Fruit fly (Drosophila melanogaster) whole organism, embryonic: ENCODE results near the gene scyl.

Experiments used
- Adf1 ChIP-seq: fragments of 200-800 bp; sonication (Bioruptor generic); IDR thresholded peaks from 2 replicates; pipeline ENCODE4 v1.3.6; 2022; ENCODE audit warnings: missing biosample characterization, missing genetic modification characterization
- Atf-2 ChIP-seq: fragments of 200-800 bp; sonication (Bioruptor generic); optimal IDR thresholded peaks from 2 replicates; lab custom pipeline; 2016; ENCODE audit warnings: missing biosample characterization, missing genetic modification characterization
- CG13287 ChIP-seq: fragments of 200-800 bp; sonication (Bioruptor generic); IDR thresholded peaks from 2 replicates; pipeline ENCODE4 v1.3.6; 2022; ENCODE audit warnings: missing biosample characterization, missing genetic modification characterization; ENCODE audit not compliant: partially characterized antibody
- CG15479 ChIP-seq: fragments of 200-800 bp; sonication (Bioruptor generic); optimal IDR thresholded peaks from 3 replicates; lab custom pipeline; 2019; ENCODE audit warnings: missing biosample characterization, mild to moderate bottlenecking, missing genetic modification characterization, moderate library complexity
- CG15696 ChIP-seq: fragments of 200-800 bp; sonication (Bioruptor generic); optimal IDR thresholded peaks from 2 replicates; lab custom pipeline; 2019; ENCODE audit warnings: missing biosample characterization, mild to moderate bottlenecking, missing genetic modification characterization, moderate library complexity
- CG17612 ChIP-seq: fragments of 200-800 bp; sonication (Bioruptor generic); IDR thresholded peaks from 2 replicates; pipeline ENCODE4 v1.3.6; 2022; ENCODE audit warnings: missing biosample characterization, missing genetic modification characterization
- CG17829 ChIP-seq: fragments of 200-800 bp; optimal IDR thresholded peaks from 2 replicates; lab custom pipeline; 2019; ENCODE audit warnings: missing biosample characterization, mild to moderate bottlenecking, missing genetic modification characterization, moderate library complexity
- CG2199 ChIP-seq: fragments of 200-800 bp; sonication (Bioruptor generic); IDR thresholded peaks from 3 replicates; pipeline ENCODE4 v1.3.6; 2022; ENCODE audit warnings: missing biosample characterization, missing genetic modification characterization
- CG31365 ChIP-seq: fragments of 200-800 bp; sonication (Bioruptor generic); optimal IDR thresholded peaks from 2 replicates; lab custom pipeline; 2018; ENCODE audit warnings: missing biosample characterization, mild to moderate bottlenecking, missing genetic modification characterization
- CG4360 ChIP-seq: fragments of 200-800 bp; sonication (Bioruptor generic); IDR thresholded peaks from 2 replicates; pipeline ENCODE4 v1.3.6; 2022; ENCODE audit warnings: missing biosample characterization, missing genetic modification characterization
- CG6854 ChIP-seq: fragments of 200-800 bp; sonication (Bioruptor generic); optimal IDR thresholded peaks from 3 replicates; lab custom pipeline; 2017; ENCODE audit warnings: missing biosample characterization, mild to moderate bottlenecking, missing genetic modification characterization
- CG8290 ChIP-seq, 3 experiments: fragments of 200-800 bp; sonication (Bioruptor generic); optimal IDR thresholded peaks; 2 replicates each; lab custom pipeline; 2016 to 2019; ENCODE audit warnings: missing biosample characterization in 3 of 3, missing genetic modification characterization in 3 of 3, mild to moderate bottlenecking in 2 of 3, moderate library complexity in 1 of 3
- D19B ChIP-seq: fragments of 200-800 bp; sonication (Bioruptor generic); optimal IDR thresholded peaks from 2 replicates; lab custom pipeline; 2017; ENCODE audit warnings: missing biosample characterization, mild to moderate bottlenecking, missing genetic modification characterization
- Doc3 ChIP-seq: fragments of 200-800 bp; sonication (Bioruptor generic); IDR thresholded peaks from 3 replicates; pipeline ENCODE4 v1.3.6; 2022; ENCODE audit warnings: missing biosample characterization, missing genetic modification characterization; ENCODE audit not compliant: partially characterized antibody
- Fer1 ChIP-seq: fragments of 200-800 bp; sonication (Bioruptor generic); optimal IDR thresholded peaks from 2 replicates; lab custom pipeline; 2017; ENCODE audit warnings: missing biosample characterization, mild to moderate bottlenecking, missing genetic modification characterization
- Lim3 ChIP-seq: fragments of 200-800 bp; sonication (Bioruptor generic); IDR thresholded peaks from 2 replicates; pipeline ENCODE4 v1.3.6; 2022; ENCODE audit warnings: missing biosample characterization, missing genetic modification characterization
- Mrtf ChIP-seq: fragments of 200-800 bp; sonication (Bioruptor generic); IDR thresholded peaks from 3 replicates; pipeline ENCODE4 v1.3.6; 2022; ENCODE audit warnings: missing biosample characterization, missing genetic modification characterization
- Nf-YB ChIP-seq: fragments of 200-800 bp; sonication (Bioruptor generic); optimal IDR thresholded peaks from 3 replicates; lab custom pipeline; 2019; ENCODE audit warnings: missing biosample characterization, mild to moderate bottlenecking, missing genetic modification characterization, moderate library complexity
- Poxn ChIP-seq: fragments of 200-800 bp; sonication (Bioruptor generic); IDR thresholded peaks from 2 replicates; pipeline ENCODE4 v1.3.6; 2022; ENCODE audit warnings: missing biosample characterization, missing genetic modification characterization
- Sin3A ChIP-seq: fragments of >200 bp; optimal IDR thresholded peaks from 2 replicates; lab custom pipeline; 2018
- cad ChIP-seq: fragments of >200 bp; optimal IDR thresholded peaks from 2 replicates; lab custom pipeline; 2017; ENCODE audit warnings: missing biosample characterization, missing genetic modification characterization
- caup ChIP-seq: fragments of 200-800 bp; sonication (Bioruptor generic); optimal IDR thresholded peaks from 3 replicates; lab custom pipeline; 2017; ENCODE audit warnings: missing biosample characterization, mild to moderate bottlenecking, missing genetic modification characterization, moderate library complexity; ENCODE audit not compliant: severe bottlenecking
- chn ChIP-seq: fragments of 200-800 bp; sonication (Bioruptor generic); optimal IDR thresholded peaks from 2 replicates; lab custom pipeline; 2016; ENCODE audit warnings: missing biosample characterization, missing genetic modification characterization
- ci ChIP-seq: fragments of 200-800 bp; sonication (Bioruptor generic); IDR thresholded peaks from 3 replicates; pipeline ENCODE4 v1.3.6; 2022; ENCODE audit warnings: missing biosample characterization, missing genetic modification characterization
- crol ChIP-seq: fragments of 200-800 bp; sonication (Bioruptor generic); IDR thresholded peaks from 2 replicates; pipeline ENCODE4 v1.3.6; 2022; ENCODE audit warnings: missing biosample characterization, missing genetic modification characterization
- dpn ChIP-seq, 2 experiments: fragments of 200-800 bp; sonication (Bioruptor generic); optimal IDR thresholded peaks; 3 replicates each; lab custom pipeline; 2016; ENCODE audit warnings: missing biosample characterization in 2 of 2, missing genetic modification characterization in 2 of 2
- exex ChIP-seq: fragments of 200-800 bp; sonication (Bioruptor generic); optimal IDR thresholded peaks from 4 replicates; lab custom pipeline; 2018; ENCODE audit warnings: missing biosample characterization, mild to moderate bottlenecking, missing genetic modification characterization, moderate library complexity
- gce ChIP-seq: fragments of 200-800 bp; sonication (Bioruptor generic); IDR thresholded peaks from 3 replicates; pipeline ENCODE4 v1.3.6; 2022; ENCODE audit warnings: missing biosample characterization, missing genetic modification characterization
- gro ChIP-seq: fragments of 200-800 bp; sonication (Bioruptor generic); optimal IDR thresholded peaks from 2 replicates; lab custom pipeline; 2016; ENCODE audit warnings: missing biosample characterization, missing genetic modification characterization
- hb ChIP-seq: fragments of 200-800 bp; sonication (Bioruptor generic); IDR thresholded peaks from 3 replicates; pipeline ENCODE4 v1.3.6; 2022; ENCODE audit warnings: missing biosample characterization, missing genetic modification characterization; ENCODE audit not compliant: partially characterized antibody
- hkb ChIP-seq, 2 experiments: fragments of 200-800 bp in 1 of 2; fragments of >200 bp in 1 of 2; sonication (Bioruptor generic) in 1 of 2; IDR thresholded peaks in 1 of 2; optimal IDR thresholded peaks in 1 of 2; 2 replicates each; pipeline versions ENCODE4 v1.3.6 to Lab custom; 2017 to 2022; ENCODE audit warnings: missing biosample characterization in 1 of 2, missing genetic modification characterization in 1 of 2
- hth ChIP-seq: fragments of >200 bp; optimal IDR thresholded peaks from 2 replicates; lab custom pipeline; 2017; ENCODE audit warnings: inconsistent platforms
- lab ChIP-seq: fragments of 200-800 bp; sonication (Bioruptor generic); optimal IDR thresholded peaks from 3 replicates; lab custom pipeline; 2017; ENCODE audit warnings: missing biosample characterization, missing genetic modification characterization, mild to moderate bottlenecking, moderate library complexity, missing genetic modification reagents
- nerfin-2 ChIP-seq: fragments of 200-800 bp; sonication (Bioruptor generic); IDR thresholded peaks from 2 replicates; pipeline ENCODE4 v1.3.6; 2022; ENCODE audit warnings: missing biosample characterization, missing genetic modification characterization; ENCODE audit not compliant: partially characterized antibody
- pho ChIP-seq: fragments of 200-800 bp; sonication (Bioruptor generic); optimal IDR thresholded peaks from 2 replicates; lab custom pipeline; 2016; ENCODE audit warnings: missing biosample characterization, missing genetic modification characterization
- pnt ChIP-seq: fragments of 200-800 bp; sonication (Bioruptor generic); optimal IDR thresholded peaks from 3 replicates; lab custom pipeline; 2016; ENCODE audit warnings: missing biosample characterization, missing genetic modification characterization
- pros ChIP-seq: fragments of 200-800 bp; sonication (Bioruptor generic); optimal IDR thresholded peaks from 3 replicates; lab custom pipeline; 2019; ENCODE audit warnings: missing biosample characterization, mild to moderate bottlenecking, missing genetic modification characterization, moderate library complexity
- pum ChIP-seq: fragments of 200-800 bp; sonication (Bioruptor generic); optimal IDR thresholded peaks from 2 replicates; lab custom pipeline; 2016; ENCODE audit warnings: missing biosample characterization, missing genetic modification characterization
- sna ChIP-seq: fragments of 200-800 bp; sonication (Bioruptor generic); IDR thresholded peaks from 2 replicates; pipeline ENCODE4 v1.3.6; 2022; ENCODE audit warnings: missing biosample characterization, missing genetic modification characterization; ENCODE audit not compliant: partially characterized antibody
- tll ChIP-seq, 2 experiments: fragments of 200-800 bp in 1 of 2; fragments of >200 bp in 1 of 2; sonication (Bioruptor generic) in 1 of 2; optimal IDR thresholded peaks; 2 replicates each; lab custom pipeline; 2017 to 2019; ENCODE audit warnings: missing biosample characterization in 2 of 2, missing genetic modification characterization in 2 of 2, mild to moderate bottlenecking in 1 of 2, moderate library complexity in 1 of 2
- twi ChIP-seq: fragments of 200-800 bp; optimal IDR thresholded peaks from 2 replicates; lab custom pipeline; 2019; ENCODE audit warnings: missing biosample characterization, mild to moderate bottlenecking, missing genetic modification characterization, moderate library complexity
- vfl ChIP-seq: fragments of 200-800 bp; sonication (Bioruptor generic); optimal IDR thresholded peaks from 2 replicates; lab custom pipeline; 2016; ENCODE audit warnings: missing biosample characterization, missing genetic modification characterization
- yki ChIP-seq: fragments of >200 bp; optimal IDR thresholded peaks from 3 replicates; lab custom pipeline; 2018
- zen ChIP-seq: fragments of 200-800 bp; sonication (Bioruptor generic); optimal IDR thresholded peaks from 3 replicates; lab custom pipeline; 2018; ENCODE audit warnings: missing biosample characterization, mild to moderate bottlenecking, missing genetic modification characterization, moderate library complexity

scyl gene

DNA sequence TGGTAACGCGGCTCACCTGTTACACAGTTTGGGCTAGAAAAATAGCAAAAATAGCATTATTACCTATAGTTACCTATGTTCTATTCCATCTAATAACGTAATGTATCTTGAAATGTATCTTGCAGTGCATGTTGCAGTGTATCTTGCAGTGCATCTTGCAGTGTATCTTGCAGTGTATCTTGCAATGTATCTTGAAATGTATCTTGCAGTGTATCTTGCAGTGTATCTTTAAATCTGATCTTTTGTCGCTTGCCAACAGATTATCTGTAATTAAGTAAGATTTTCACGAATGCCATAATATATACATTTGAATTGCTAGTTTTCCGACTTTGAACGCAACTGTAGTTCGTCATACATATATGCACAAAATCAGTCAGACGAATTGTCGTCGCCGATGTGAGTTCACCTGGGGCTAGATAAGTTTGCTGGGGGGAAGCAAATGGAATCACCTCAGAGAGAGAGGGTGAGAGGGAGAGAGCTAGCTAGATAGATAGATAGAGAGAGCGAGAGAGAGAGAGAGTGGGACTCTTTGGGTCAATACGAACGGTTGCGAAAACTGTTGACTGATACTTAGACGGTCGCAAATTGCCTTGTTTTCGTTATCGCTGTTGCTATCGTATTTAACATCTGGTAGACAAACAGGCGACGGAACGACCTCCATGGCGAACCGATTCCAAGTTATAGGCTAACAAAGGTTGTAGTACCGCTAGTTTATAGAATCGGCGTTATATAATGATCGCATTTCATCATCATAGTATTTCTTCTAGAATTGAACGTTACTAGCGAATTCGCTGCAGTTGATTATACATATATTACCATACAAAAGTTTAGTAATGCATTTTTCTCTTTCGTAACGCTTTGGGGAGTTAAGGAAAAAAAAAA, 9.5 kb upstream of the scyl start (continued):
- TF ChIP-seq Atf-2 (no peak), CG17612 (GFP tag; lab: Robert Waterston, UW) (no peak), CG15696 (tag; lab: Kevin White, UChicago) (no peak), Adf1 (no peak), pros (GFP tag; lab: Kevin White, UChicago) (no peak), hb (GFP tag; lab: Robert Waterston, UW) (no peak), ci (GFP tag; lab: Robert Waterston, UW) (peak; percentile 55; the same call in 2 of the 3 replicates), CG13287 (GFP tag; lab: Robert Waterston, UW) (no peak), caup (GFP tag; lab: Kevin White, UChicago) (peak; percentile 8), exex (tag; lab: Kevin White, UChicago) (peak; percentile 61), crol (GFP tag; lab: Robert Waterston, UW) (peak; percentile 76), gro (no peak), hkb (optimal IDR thresholded peaks at IDR 0.05; lab: Kevin White, UChicago) (no peak), hkb (GFP tag; IDR thresholded peaks at IDR 0.05; lab: Robert Waterston, UW) (peak; percentile 45; the same call in 1 of the 2 replicates), CG17829 (tag; lab: Kevin White, UChicago) (no peak), gce (GFP tag; lab: Robert Waterston, UW) (0 out of 3 replicates have a peak, but pooled peaks have one; percentile 14), yki (lab: Kevin White, UChicago) (peak; percentile 22), sna (GFP tag; lab: Robert Waterston, UW) (no peak), dpn (GFP tag; optimal IDR thresholded peaks at IDR 0.05; lab: Kevin White, UChicago) (no peak), CG8290 (GFP tag; optimal IDR thresholded peaks at IDR 0.05; lab: Kevin White, UChicago) (no peak), CG8290 (tag; optimal IDR thresholded peaks at IDR 0.05; lab: Kevin White, UChicago) (peak in 1 of 2 experiments; percentile 29), Fer1 (GFP tag; lab: Kevin White, UChicago) (peak; percentile 18), pho (peak; percentile 7), Nf-YB (GFP tag; lab: Kevin White, UChicago) (no peak), chn (GFP tag; lab: Kevin White, UChicago) (no peak), lab (GFP tag; lab: Kevin White, UChicago) (peak; percentile 56), CG6854 (no peak), D19B (GFP tag; lab: Kevin White, UChicago) (no peak), Mrtf (GFP tag; lab: Robert Waterston, UW) (no peak), Poxn (GFP tag; lab: Robert Waterston, UW) (no peak), CG15479 (GFP tag; lab: Kevin White, UChicago) (peak; percentile 85), nerfin-2 (GFP tag; lab: Robert Waterston, UW) (no peak)

DNA sequence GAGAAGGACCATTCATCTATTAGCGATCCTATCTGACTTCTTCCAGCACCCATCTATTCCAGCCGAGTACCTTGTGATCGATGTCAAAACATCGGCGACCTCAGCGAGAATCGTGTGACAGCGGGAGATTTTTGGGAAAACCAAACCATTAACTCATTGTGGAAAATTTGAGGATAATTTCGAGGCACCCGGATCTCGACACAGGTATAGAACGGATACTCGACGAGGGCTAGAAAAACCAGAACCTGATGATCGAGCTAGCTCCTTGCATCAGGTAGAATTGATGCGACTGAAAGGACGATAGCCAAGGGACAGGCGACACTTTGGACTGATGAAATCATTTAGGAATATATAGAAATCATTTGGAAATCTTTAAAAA, 8.8 kb upstream of the scyl start:
- no peak for TF ChIP-seq nerfin-2 (GFP tag; lab: Robert Waterston, UW)
- TF ChIP-seq CG2199 (GFP tag; lab: Robert Waterston, UW), result 0 out of 3 replicates have a peak, but pooled peaks have one; percentile 37
- TF ChIP-seq hth (lab: Kevin White, UChicago), result peak; percentile 12
- peak; percentile 93 for TF ChIP-seq zen
- TF ChIP-seq Lim3, result no peak
- peak; percentile 37 for TF ChIP-seq cad (GFP tag; lab: Kevin White, UChicago)
- no peak for TF ChIP-seq pum
- TF ChIP-seq Sin3A, result no peak
- TF ChIP-seq Doc3 (GFP tag; lab: Robert Waterston, UW), result no peak
- TF ChIP-seq CG4360 (GFP tag; lab: Robert Waterston, UW), result no peak
- TF ChIP-seq vfl (GFP tag; lab: Kevin White, UChicago), result peak; percentile 3
- TF ChIP-seq CG31365 (tag; lab: Kevin White, UChicago), result no peak
- peak; percentile 30 for TF ChIP-seq twi
- TF ChIP-seq tll (GFP tag; optimal IDR thresholded peaks at IDR 0.05; lab: Kevin White, UChicago), result peak in 1 of 2 experiments; percentile 86
- TF ChIP-seq pnt (GFP tag; lab: Kevin White, UChicago), result no peak
- TF ChIP-seq CG15479 (GFP tag; lab: Kevin White, UChicago), result peak; percentile 53
